Fruit fly (Drosophila melanogaster) whole organism, wandering third instar larva: Measurements from ENCODE around the gene mtd.

ENCODE experiments used
- Abd-B ChIP-seq: fragments of >200 bp; optimal IDR thresholded peaks from 2 replicates; lab custom pipeline; 2017; ENCODE audit warnings: missing biosample characterization, missing genetic modification characterization
- CG32264 ChIP-seq: fragments of 200-800 bp; sonication (Bioruptor generic); optimal IDR thresholded peaks from 2 replicates; lab custom pipeline; 2016; ENCODE audit warnings: missing biosample characterization, missing genetic modification characterization
- CG9705 ChIP-seq: fragments of 200-800 bp; sonication (Bioruptor generic); optimal IDR thresholded peaks from 2 replicates; lab custom pipeline; 2018; ENCODE audit warnings: missing biosample characterization, mild to moderate bottlenecking, missing genetic modification characterization
- CrebA ChIP-seq: fragments of 200-800 bp; sonication (Bioruptor generic); optimal IDR thresholded peaks from 2 replicates; lab custom pipeline; 2016; ENCODE audit warnings: missing biosample characterization, mild to moderate bottlenecking, missing genetic modification characterization, borderline replicate concordance
- Dfd ChIP-seq: fragments of >200 bp; optimal IDR thresholded peaks from 2 replicates; lab custom pipeline; 2017; ENCODE audit warnings: missing biosample characterization, missing genetic modification characterization
- Dif ChIP-seq: fragments of 200-275, 200-300 bp; sonication (Bioruptor generic); optimal IDR thresholded peaks from 2 replicates; lab custom pipeline; 2018; ENCODE audit warnings: missing biosample characterization, missing genetic modification characterization; ENCODE audit not compliant: partially characterized antibody
- GATAd ChIP-seq: sonication (Bioruptor generic); optimal IDR thresholded peaks from 2 replicates; lab custom pipeline; 2016; ENCODE audit warnings: missing biosample characterization, missing genetic modification characterization
- HLH106 ChIP-seq: fragments of 200-800 bp; optimal IDR thresholded peaks from 3 replicates; lab custom pipeline; 2019; ENCODE audit warnings: missing biosample characterization, mild to moderate bottlenecking, missing genetic modification characterization, moderate library complexity
- Hnf4 ChIP-seq: fragments of 200-800 bp; sonication (Bioruptor generic); optimal IDR thresholded peaks from 2 replicates; lab custom pipeline; 2016; ENCODE audit warnings: missing biosample characterization, mild to moderate bottlenecking, missing genetic modification characterization
- Hr78 ChIP-seq: fragments of >200 bp; optimal IDR thresholded peaks from 2 replicates; lab custom pipeline; 2017; ENCODE audit warnings: missing biosample characterization, missing genetic modification characterization
- Hr83 ChIP-seq: fragments of 200-300 bp; sonication (Bioruptor generic); optimal IDR thresholded peaks from 2 replicates; lab custom pipeline; 2016; ENCODE audit warnings: missing biosample characterization, mild to moderate bottlenecking, missing genetic modification characterization, moderate library complexity; ENCODE audit not compliant: poor library complexity, severe bottlenecking
- Jra ChIP-seq: sonication (Bioruptor generic); optimal IDR thresholded peaks from 2 replicates; lab custom pipeline; 2016; ENCODE audit warnings: missing biosample characterization, missing genetic modification characterization
- Mio ChIP-seq: sonication (Bioruptor generic); optimal IDR thresholded peaks from 2 replicates; lab custom pipeline; 2016; ENCODE audit warnings: missing biosample characterization, missing genetic modification characterization
- Myc ChIP-seq: fragments of >200 bp; optimal IDR thresholded peaks from 2 replicates; lab custom pipeline; 2017
- N ChIP-seq: fragments of >200 bp; optimal IDR thresholded peaks from 2 replicates; lab custom pipeline; 2018; ENCODE audit warnings: missing biosample characterization, missing external identifiers, missing genetic modification characterization
- OdsH ChIP-seq: fragments of 200-800 bp; sonication (Bioruptor generic); optimal IDR thresholded peaks from 2 replicates; lab custom pipeline; 2016; ENCODE audit warnings: missing biosample characterization, mild to moderate bottlenecking, missing genetic modification characterization
- Rel ChIP-seq, 2 experiments: fragments of 200-800 bp; sonication (Bioruptor generic) in 1 of 2; optimal IDR thresholded peaks; 2 replicates in 1 of 2; 3 replicates in 1 of 2; lab custom pipeline; 2016 to 2019; ENCODE audit warnings: mild to moderate bottlenecking in 2 of 2, missing biosample characterization in 2 of 2, missing genetic modification characterization in 2 of 2, moderate library complexity in 1 of 2
- Sp1 ChIP-seq: fragments of 200-800 bp; sonication (Bioruptor generic); optimal IDR thresholded peaks from 3 replicates; lab custom pipeline; 2019; ENCODE audit warnings: missing biosample characterization, mild to moderate bottlenecking, missing genetic modification characterization, moderate library complexity
- Vsx2 ChIP-seq: fragments of 200-300, 225-300 bp; sonication (Bioruptor generic); optimal IDR thresholded peaks from 2 replicates; lab custom pipeline; 2018; ENCODE audit warnings: missing biosample characterization, missing genetic modification characterization; ENCODE audit not compliant: partially characterized antibody
- br ChIP-seq: fragments of 200-800 bp; sonication (Bioruptor generic); optimal IDR thresholded peaks from 2 replicates; lab custom pipeline; 2016; ENCODE audit warnings: missing biosample characterization, missing genetic modification characterization
- brk ChIP-seq: fragments of 200-800 bp; sonication (Bioruptor generic); optimal IDR thresholded peaks from 2 replicates; lab custom pipeline; 2016; ENCODE audit warnings: missing biosample characterization, mild to moderate bottlenecking, missing genetic modification characterization
- dl ChIP-seq, 2 experiments: fragments of 175-275, 200-275 bp in 1 of 2; fragments of 200-275 bp in 1 of 2; sonication (Bioruptor generic); optimal IDR thresholded peaks; lab custom pipeline; 2018; ENCODE audit warnings: mild to moderate bottlenecking in 2 of 2, missing biosample characterization in 2 of 2, missing genetic modification characterization in 2 of 2, moderate library complexity in 2 of 2; ENCODE audit not compliant: partially characterized antibody in 2 of 2, insufficient read depth in 1 of 2
- dmrt93B ChIP-seq: fragments of 200-800 bp; sonication (Bioruptor generic); optimal IDR thresholded peaks from 2 replicates; lab custom pipeline; 2018; ENCODE audit warnings: missing biosample characterization, mild to moderate bottlenecking, missing genetic modification characterization
- dsf ChIP-seq: sonication (Bioruptor generic); optimal IDR thresholded peaks from 2 replicates; lab custom pipeline; 2016; ENCODE audit warnings: missing biosample characterization, missing genetic modification characterization, borderline replicate concordance
- ey ChIP-seq: fragments of 200-800 bp; sonication (Bioruptor generic); optimal IDR thresholded peaks from 2 replicates; lab custom pipeline; 2016; ENCODE audit warnings: missing biosample characterization, missing genetic modification characterization
- foxo ChIP-seq, 2 experiments: fragments of 200-800 bp; sonication (Bioruptor generic); optimal IDR thresholded peaks; 2 replicates in 1 of 2; 3 replicates in 1 of 2; lab custom pipeline; 2016 to 2017; ENCODE audit warnings: missing biosample characterization in 2 of 2, missing genetic modification characterization in 2 of 2
- fru ChIP-seq: fragments of 200-800 bp; sonication (Bioruptor generic); optimal IDR thresholded peaks from 3 replicates; lab custom pipeline; 2016; ENCODE audit warnings: missing biosample characterization, mild to moderate bottlenecking, missing genetic modification characterization
- h ChIP-seq: fragments of 200-800 bp; sonication (Bioruptor generic); optimal IDR thresholded peaks from 3 replicates; lab custom pipeline; 2016; ENCODE audit warnings: missing biosample characterization, mild to moderate bottlenecking, missing genetic modification characterization
- jim ChIP-seq: fragments of 175-275, 200-325 bp; sonication (Bioruptor generic); optimal IDR thresholded peaks from 2 replicates; lab custom pipeline; 2016; ENCODE audit warnings: missing biosample characterization, mild to moderate bottlenecking, missing genetic modification characterization
- lola ChIP-seq: fragments of >200 bp; optimal IDR thresholded peaks from 2 replicates; lab custom pipeline; 2017; ENCODE audit warnings: missing biosample characterization, missing genetic modification characterization
- pan ChIP-seq: fragments of >200 bp; optimal IDR thresholded peaks from 2 replicates; lab custom pipeline; 2017
- psq ChIP-seq: fragments of 200-800 bp; sonication (Bioruptor generic); optimal IDR thresholded peaks from 3 replicates; lab custom pipeline; 2017; ENCODE audit warnings: missing biosample characterization, mild to moderate bottlenecking, missing genetic modification characterization, moderate library complexity
- rgr ChIP-seq: fragments of 200-800 bp; sonication (Bioruptor generic); optimal IDR thresholded peaks from 3 replicates; lab custom pipeline; 2016; ENCODE audit warnings: missing biosample characterization, mild to moderate bottlenecking, missing genetic modification characterization
- sage ChIP-seq: fragments of 200-800 bp; sonication (Bioruptor generic); optimal IDR thresholded peaks from 2 replicates; lab custom pipeline; 2016; ENCODE audit warnings: missing biosample characterization, mild to moderate bottlenecking, missing genetic modification characterization
- sv ChIP-seq: fragments of 200-800 bp; sonication (Bioruptor generic); optimal IDR thresholded peaks from 3 replicates; lab custom pipeline; 2016; ENCODE audit warnings: missing biosample characterization, missing genetic modification characterization
- tai ChIP-seq: sonication (Bioruptor generic); optimal IDR thresholded peaks from 2 replicates; lab custom pipeline; 2016; ENCODE audit warnings: missing biosample characterization, missing genetic modification characterization
- usp ChIP-seq: fragments of >200 bp; optimal IDR thresholded peaks from 2 replicates; lab custom pipeline; 2017; ENCODE audit warnings: missing biosample characterization, missing genetic modification characterization
- woc ChIP-seq: sonication (Bioruptor generic); optimal IDR thresholded peaks from 2 replicates; lab custom pipeline; 2016; ENCODE audit warnings: missing biosample characterization, mild to moderate bottlenecking, missing genetic modification characterization

The mtd gene

DNA sequence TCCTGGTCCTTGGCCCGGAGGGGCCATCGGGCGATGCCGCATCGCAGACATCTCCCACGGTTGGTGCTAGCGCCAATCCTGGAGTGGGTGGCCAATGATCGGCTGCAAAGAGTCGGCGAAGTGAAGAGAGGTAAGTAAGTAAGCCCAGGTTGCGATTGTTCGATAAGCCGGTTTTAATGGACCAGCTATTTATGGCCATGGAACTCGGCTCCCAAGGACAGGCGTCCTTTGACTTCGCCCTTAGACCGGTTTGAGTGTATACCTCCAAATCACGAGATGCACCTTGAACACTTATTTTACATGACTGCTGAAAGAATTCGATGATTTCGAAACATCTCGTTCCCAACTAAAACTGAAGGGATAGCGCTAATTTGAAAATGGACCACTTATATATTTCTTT lies 35.5 kb upstream of the mtd start:
- TF ChIP-seq ey (GFP tag; lab: Kevin White, UChicago) (no peak), fru (GFP tag; lab: Kevin White, UChicago) (peak; percentile 14)

DNA sequence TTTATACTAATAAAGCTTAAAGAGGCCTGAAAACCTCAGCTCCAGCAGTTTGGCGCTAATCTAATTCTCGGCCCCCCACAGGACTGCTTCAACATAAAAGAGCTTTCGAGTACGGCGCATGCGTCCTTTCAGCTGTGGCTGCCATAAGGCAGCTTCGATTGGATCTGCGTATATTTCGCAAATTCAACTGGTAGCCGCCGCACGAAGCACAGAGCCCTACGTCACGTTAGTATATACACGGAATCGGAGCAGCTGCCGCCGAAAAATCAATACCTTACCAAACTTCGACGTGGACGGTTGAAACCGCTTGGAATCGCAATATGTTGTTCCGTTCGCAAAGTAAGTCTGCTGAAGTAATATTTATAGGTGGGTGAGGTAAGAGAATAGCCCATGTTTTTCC lies 26.4 kb upstream of the mtd start, which contains the start of gene 7B2:
Gene 7B2, plus strand, starts transcription at position 169 of the 400 bp plus-strand sequence.
- TF ChIP-seq Sp1 (no peak), Abd-B (no peak), psq (no peak), rgr (no peak), CG9705 (GFP tag; lab: Kevin White, UChicago) (no peak), N (GFP tag; lab: Kevin White, UChicago) (no peak), dsf (no peak), Myc (no peak)

DNA sequence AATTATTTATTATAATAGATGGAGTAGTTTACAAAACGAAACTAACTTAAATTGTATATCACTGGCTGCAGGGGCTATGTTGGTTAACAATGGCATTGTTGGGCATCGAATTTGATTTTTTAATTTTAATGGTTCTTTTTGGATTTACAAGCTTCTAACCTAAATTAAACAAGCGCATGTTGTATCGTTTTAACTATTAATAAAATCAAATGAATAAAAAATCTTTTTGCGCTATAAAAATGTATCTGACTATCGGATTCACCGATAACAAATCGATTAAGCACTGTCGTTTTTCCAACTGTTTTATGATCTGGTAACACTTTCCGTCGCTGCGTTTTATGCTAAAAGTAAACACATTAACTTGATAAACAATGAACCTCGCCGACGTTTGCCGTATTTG lies 24.5 kb upstream of the mtd start, which contains the start of the genes hd and CG14667:
Gene hd, minus strand, starts transcription at position 243 of the 400 bp plus-strand sequence.
Gene CG14667, plus strand, starts transcription at position 303 of the 400 bp plus-strand sequence.
- TF ChIP-seq N (GFP tag; lab: Kevin White, UChicago) (no peak), Hr83 (GFP tag; lab: Kevin White, UChicago) (no peak), pan (no peak)

DNA sequence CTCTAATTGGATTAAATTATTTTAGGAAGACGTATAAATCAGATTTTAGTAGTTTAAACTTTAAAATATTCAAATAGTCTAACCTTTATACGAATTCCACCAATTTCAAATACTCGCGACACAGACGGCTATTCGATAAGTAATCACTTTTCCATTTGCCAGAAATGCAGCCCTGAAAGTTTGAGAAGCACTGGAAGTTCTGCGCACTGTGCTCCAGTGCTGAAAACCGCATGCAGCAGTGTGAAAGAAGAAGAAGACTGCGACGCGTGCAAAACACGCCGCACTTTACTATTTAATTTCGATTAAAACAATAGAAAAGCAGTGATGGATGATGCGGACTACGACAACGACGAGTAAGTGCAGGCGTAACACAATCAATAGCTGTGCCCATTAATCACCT lies 21.3 kb upstream of the mtd start, which contains the start of gene Polr2F:
Gene Polr2F, plus strand, starts transcription at position 233 of the 400 bp plus-strand sequence.
- TF ChIP-seq Myc (peak; percentile 80), lola (no peak), sv (GFP tag; lab: Kevin White, UChicago) (peak; percentile 78), dl (GFP tag; optimal IDR thresholded peaks at IDR 0.05; lab: Kevin White, UChicago; ENCODE audit: insufficient read depth in 1 of 2, partially characterized antibody in 2 of 2) (no peak), sage (peak; percentile 22), ey (GFP tag; lab: Kevin White, UChicago) (peak; percentile 85), CG9705 (GFP tag; lab: Kevin White, UChicago) (peak; percentile 74), GATAd (GFP tag; lab: Kevin White, UChicago) (no peak), Hnf4 (no peak), Hr83 (GFP tag; lab: Kevin White, UChicago) (peak; percentile 96), Vsx2 (GFP tag; lab: Kevin White, UChicago) (no peak), rgr (peak; percentile 89), Dif (GFP tag; lab: Kevin White, UChicago) (no peak), dmrt93B (GFP tag; lab: Kevin White, UChicago) (no peak), Abd-B (no peak), fru (GFP tag; lab: Kevin White, UChicago) (peak; percentile 80), pan (no peak), N (GFP tag; lab: Kevin White, UChicago) (no peak), Sp1 (peak; percentile 67), jim (GFP tag; lab: Kevin White, UChicago) (peak; percentile 78), Mio (GFP tag; lab: Kevin White, UChicago) (peak; percentile 46), brk (GFP tag; lab: Kevin White, UChicago) (no peak), HLH106 (tag; lab: Kevin White, UChicago) (peak; percentile 77), Jra (GFP tag; lab: Kevin White, UChicago) (no peak), psq (peak; percentile 65), CG32264 (GFP tag; lab: Kevin White, UChicago) (peak; percentile 66), OdsH (GFP tag; lab: Kevin White, UChicago) (peak; percentile 63), br (peak; percentile 81), tai (GFP tag; lab: Kevin White, UChicago) (no peak), foxo (GFP tag; optimal IDR thresholded peaks at IDR 0.05; lab: Kevin White, UChicago) (peak in 1 of 2 experiments; percentile 91), CrebA (no peak), usp (GFP tag; lab: Kevin White, UChicago) (no peak), Hr78 (GFP tag; lab: Kevin White, UChicago) (no peak), Rel (GFP tag; optimal IDR thresholded peaks at IDR 0.05; lab: Kevin White, UChicago) (no peak), Rel (tag; optimal IDR thresholded peaks at IDR 0.05; lab: Kevin White, UChicago) (peak; percentile 53), woc (peak; percentile 96), h (peak; percentile 89), dsf (no peak), Dfd (GFP tag; lab: Kevin White, UChicago) (no peak)
